Fruit fly (Drosophila melanogaster) whole organism, embryonic: ENCODE results near the gene Cln7.

Experiments used
- Ada2b ChIP-seq: fragments of 200-800 bp; sonication (Bioruptor generic); IDR thresholded peaks from 2 replicates; pipeline ENCODE4 v1.3.6; 2022; ENCODE audit warnings: missing biosample characterization, missing genetic modification characterization
- CG10431 ChIP-seq: fragments of 200-800 bp; sonication (Bioruptor generic); optimal IDR thresholded peaks from 3 replicates; lab custom pipeline; 2018; ENCODE audit warnings: missing biosample characterization, mild to moderate bottlenecking, missing genetic modification characterization
- CG10543 ChIP-seq: fragments of 200-800 bp; sonication (Bioruptor generic); optimal IDR thresholded peaks from 3 replicates; lab custom pipeline; 2017; ENCODE audit warnings: missing biosample characterization, mild to moderate bottlenecking, missing genetic modification characterization, moderate library complexity
- CG12071 ChIP-seq: fragments of 200-800 bp; sonication (Bioruptor generic); optimal IDR thresholded peaks from 3 replicates; lab custom pipeline; 2018; ENCODE audit warnings: missing biosample characterization, mild to moderate bottlenecking, missing genetic modification characterization
- CG12155 ChIP-seq: fragments of 200-800 bp; sonication (Bioruptor generic); optimal IDR thresholded peaks from 3 replicates; lab custom pipeline; 2016; ENCODE audit warnings: missing biosample characterization, missing genetic modification characterization
- CG12236 ChIP-seq: fragments of 200-800 bp; sonication (Bioruptor generic); optimal IDR thresholded peaks from 2 replicates; lab custom pipeline; 2016; ENCODE audit warnings: missing biosample characterization, missing genetic modification characterization
- CG13296 ChIP-seq: fragments of 200-800 bp; sonication (Bioruptor generic); optimal IDR thresholded peaks from 3 replicates; lab custom pipeline; 2018; ENCODE audit warnings: missing biosample characterization, mild to moderate bottlenecking, missing genetic modification characterization
- CG13424 ChIP-seq: fragments of 200-800 bp; sonication (Bioruptor generic); optimal IDR thresholded peaks from 2 replicates; lab custom pipeline; 2019; ENCODE audit warnings: missing biosample characterization, mild to moderate bottlenecking, missing genetic modification characterization, moderate library complexity
- CG14014 ChIP-seq: fragments of 200-800 bp; sonication (Bioruptor generic); IDR thresholded peaks from 2 replicates; pipeline ENCODE4 v1.3.6; 2022; ENCODE audit warnings: missing biosample characterization, missing genetic modification characterization
- CG15011 ChIP-seq: fragments of 200-800 bp; sonication (Bioruptor generic); optimal IDR thresholded peaks from 3 replicates; lab custom pipeline; 2018; ENCODE audit warnings: missing biosample characterization, mild to moderate bottlenecking, missing genetic modification characterization
- CG16779 ChIP-seq: fragments of 200-800 bp; sonication (Bioruptor generic); IDR thresholded peaks from 2 replicates; pipeline ENCODE4 v1.3.6; 2022; ENCODE audit warnings: missing biosample characterization, missing genetic modification characterization
- CG18764 ChIP-seq: fragments of 200-800 bp; sonication (Bioruptor generic); optimal IDR thresholded peaks from 3 replicates; lab custom pipeline; 2016; ENCODE audit warnings: missing biosample characterization, missing genetic modification characterization
- CG2199 ChIP-seq: fragments of 200-800 bp; sonication (Bioruptor generic); IDR thresholded peaks from 3 replicates; pipeline ENCODE4 v1.3.6; 2022; ENCODE audit warnings: missing biosample characterization, missing genetic modification characterization
- CG32767 ChIP-seq: fragments of 200-800 bp; sonication (Bioruptor generic); IDR thresholded peaks from 2 replicates; pipeline ENCODE4 v1.3.6; 2022; ENCODE audit warnings: missing biosample characterization, missing genetic modification characterization
- CG34376 ChIP-seq: fragments of 200-800 bp; sonication (Bioruptor generic); optimal IDR thresholded peaks from 2 replicates; lab custom pipeline; 2018; ENCODE audit warnings: missing biosample characterization, mild to moderate bottlenecking, missing genetic modification characterization
- CG5953 ChIP-seq: fragments of 200-800 bp; sonication (Bioruptor generic); IDR thresholded peaks from 2 replicates; pipeline ENCODE4 v1.3.6; 2022; ENCODE audit warnings: missing biosample characterization, missing genetic modification characterization
- CG7372 ChIP-seq: fragments of 200-800 bp; sonication (Bioruptor generic); IDR thresholded peaks from 2 replicates; pipeline ENCODE4 v1.3.6; 2022; ENCODE audit warnings: missing biosample characterization, missing genetic modification characterization
- CG7839 ChIP-seq: fragments of 200-800 bp; sonication (Bioruptor generic); optimal IDR thresholded peaks from 3 replicates; lab custom pipeline; 2018; ENCODE audit warnings: missing biosample characterization, mild to moderate bottlenecking, missing genetic modification characterization, moderate library complexity
- CG8765 ChIP-seq: fragments of 200-800 bp; sonication (Bioruptor generic); IDR thresholded peaks from 2 replicates; pipeline ENCODE4 v1.3.6; 2022; ENCODE audit warnings: missing biosample characterization, missing genetic modification characterization
- CG8924 ChIP-seq: fragments of 200-800 bp; optimal IDR thresholded peaks from 3 replicates; lab custom pipeline; 2019; ENCODE audit warnings: missing biosample characterization, mild to moderate bottlenecking, missing genetic modification characterization, moderate library complexity
- Deaf1 ChIP-seq: fragments of 200-800 bp; optimal IDR thresholded peaks from 3 replicates; lab custom pipeline; 2019; ENCODE audit warnings: missing biosample characterization, mild to moderate bottlenecking, missing genetic modification characterization, moderate library complexity
- Dfd ChIP-seq, 2 experiments: fragments of >200 bp; optimal IDR thresholded peaks; 2 replicates each; lab custom pipeline; 2017; ENCODE audit warnings: missing biosample characterization in 2 of 2, missing genetic modification characterization in 2 of 2
- Dll ChIP-seq: fragments of 200-800 bp; sonication (Bioruptor generic); IDR thresholded peaks from 4 replicates; pipeline ENCODE4 v1.3.6; 2022; ENCODE audit warnings: missing biosample characterization, missing genetic modification characterization; ENCODE audit not compliant: partially characterized antibody
- Dref ChIP-seq: fragments of 200-800 bp; sonication (Bioruptor generic); IDR thresholded peaks from 2 replicates; pipeline ENCODE4 v1.3.6; 2022; ENCODE audit warnings: missing biosample characterization, missing genetic modification characterization
- E2f2 ChIP-seq: fragments of 200-800 bp; sonication (Bioruptor generic); IDR thresholded peaks from 2 replicates; pipeline ENCODE4 v1.3.6; 2022; ENCODE audit warnings: missing biosample characterization, missing genetic modification characterization
- H2.0 ChIP-seq: fragments of 200-800 bp; sonication (Bioruptor generic); IDR thresholded peaks from 2 replicates; pipeline ENCODE4 v1.3.6; 2022; ENCODE audit warnings: missing biosample characterization, missing genetic modification characterization
- Hand ChIP-seq: fragments of 200-800 bp; sonication (Bioruptor generic); optimal IDR thresholded peaks from 2 replicates; lab custom pipeline; 2017; ENCODE audit warnings: mild to moderate bottlenecking, missing biosample characterization, missing genetic modification reagents, missing genetic modification characterization
- MTF-1 ChIP-seq: fragments of 200-800 bp; sonication (Bioruptor generic); optimal IDR thresholded peaks from 2 replicates; lab custom pipeline; 2018; ENCODE audit warnings: missing biosample characterization, mild to moderate bottlenecking, missing genetic modification characterization, borderline replicate concordance
- Oaz ChIP-seq: fragments of 200-800 bp; sonication (Bioruptor generic); IDR thresholded peaks from 2 replicates; pipeline ENCODE4 v1.3.6; 2022; ENCODE audit warnings: missing biosample characterization, missing genetic modification characterization
- ac ChIP-seq: fragments of 200-800 bp; sonication (Bioruptor generic); optimal IDR thresholded peaks from 3 replicates; lab custom pipeline; 2017; ENCODE audit warnings: missing biosample characterization, mild to moderate bottlenecking, missing genetic modification characterization
- ap ChIP-seq: fragments of 200-800 bp; sonication (Bioruptor generic); IDR thresholded peaks from 2 replicates; pipeline ENCODE4 v1.3.6; 2022; ENCODE audit warnings: missing biosample characterization, missing genetic modification characterization
- bigmax ChIP-seq: fragments of 200-800 bp; sonication (Bioruptor generic); optimal IDR thresholded peaks from 2 replicates; lab custom pipeline; 2018; ENCODE audit warnings: missing biosample characterization, mild to moderate bottlenecking, missing genetic modification characterization
- bsh ChIP-seq, 2 experiments: fragments of 200-800 bp; sonication (Bioruptor generic); optimal IDR thresholded peaks; 2 replicates each; lab custom pipeline; 2017 to 2018; ENCODE audit warnings: mild to moderate bottlenecking in 2 of 2, missing biosample characterization in 2 of 2, missing genetic modification characterization in 2 of 2, moderate library complexity in 1 of 2
- caup ChIP-seq: fragments of 200-800 bp; sonication (Bioruptor generic); optimal IDR thresholded peaks from 3 replicates; lab custom pipeline; 2017; ENCODE audit warnings: missing biosample characterization, mild to moderate bottlenecking, missing genetic modification characterization, moderate library complexity; ENCODE audit not compliant: severe bottlenecking
- grn ChIP-seq: fragments of 200-800 bp; sonication (Bioruptor generic); optimal IDR thresholded peaks from 3 replicates; lab custom pipeline; 2017; ENCODE audit warnings: missing biosample characterization, missing genetic modification characterization
- jumu ChIP-seq: fragments of 200-800 bp; sonication (Bioruptor generic); optimal IDR thresholded peaks from 3 replicates; lab custom pipeline; 2016; ENCODE audit warnings: missing biosample characterization, missing genetic modification characterization
- kah ChIP-seq: fragments of 200-800 bp; sonication (Bioruptor generic); optimal IDR thresholded peaks from 2 replicates; lab custom pipeline; 2018; ENCODE audit warnings: missing biosample characterization, mild to moderate bottlenecking, missing genetic modification characterization
- kay ChIP-seq: fragments of 200-800 bp; sonication (Bioruptor generic); optimal IDR thresholded peaks from 2 replicates; lab custom pipeline; 2016; ENCODE audit warnings: missing biosample characterization, missing genetic modification characterization
- lbe ChIP-seq: fragments of 200-800 bp; sonication (Bioruptor generic); optimal IDR thresholded peaks from 2 replicates; lab custom pipeline; 2016; ENCODE audit warnings: missing biosample characterization, mild to moderate bottlenecking, missing genetic modification characterization
- luna ChIP-seq: fragments of 200-800 bp; sonication (Bioruptor generic); optimal IDR thresholded peaks from 2 replicates; lab custom pipeline; 2016; ENCODE audit warnings: missing biosample characterization, missing genetic modification characterization
- org-1 ChIP-seq: fragments of 200-800 bp; sonication (Bioruptor generic); optimal IDR thresholded peaks from 2 replicates; lab custom pipeline; 2017; ENCODE audit warnings: missing biosample characterization, missing genetic modification characterization
- pan ChIP-seq, 4 experiments: fragments of >200 bp in 3 of 4; fragments of 200-800 bp in 1 of 4; sonication (Bioruptor generic) in 1 of 4; optimal IDR thresholded peaks in 3 of 4; IDR thresholded peaks in 1 of 4; 2 replicates each; pipeline versions ENCODE4 v1.3.6 to Lab custom; 2017 to 2022; ENCODE audit warnings: missing biosample characterization in 2 of 4, missing genetic modification characterization in 2 of 4, mixed read lengths in 1 of 4
- salm ChIP-seq: fragments of 200-800 bp; sonication (Bioruptor generic); optimal IDR thresholded peaks from 2 replicates; lab custom pipeline; 2018; ENCODE audit warnings: missing biosample characterization, mild to moderate bottlenecking, missing genetic modification characterization
- scrt ChIP-seq: fragments of 200-800 bp; sonication (Bioruptor generic); optimal IDR thresholded peaks from 2 replicates; lab custom pipeline; 2018; ENCODE audit warnings: missing biosample characterization, mild to moderate bottlenecking, missing genetic modification characterization, moderate library complexity
- sim ChIP-seq: fragments of 200-800 bp; sonication (Bioruptor generic); IDR thresholded peaks from 2 replicates; pipeline ENCODE4 v1.3.6; 2022; ENCODE audit warnings: missing biosample characterization, missing genetic modification characterization
- so ChIP-seq: fragments of 200-800 bp; sonication (Bioruptor generic); IDR thresholded peaks from 3 replicates; pipeline ENCODE4 v1.3.6; 2022; ENCODE audit warnings: missing biosample characterization, missing genetic modification characterization
- sob ChIP-seq: fragments of 200-800 bp; sonication (Bioruptor generic); IDR thresholded peaks from 2 replicates; pipeline ENCODE4 v1.3.6; 2022; ENCODE audit warnings: missing biosample characterization, missing genetic modification characterization
- sug ChIP-seq: fragments of 200-800 bp; optimal IDR thresholded peaks from 2 replicates; lab custom pipeline; 2019; ENCODE audit warnings: missing biosample characterization, mild to moderate bottlenecking, missing genetic modification characterization, moderate library complexity
- zen ChIP-seq: fragments of 200-800 bp; sonication (Bioruptor generic); optimal IDR thresholded peaks from 3 replicates; lab custom pipeline; 2018; ENCODE audit warnings: missing biosample characterization, mild to moderate bottlenecking, missing genetic modification characterization, moderate library complexity

The Cln7 gene

dm6 chr3L:7344965-7345427, at the start of gene Cln7 (continued):
- TF ChIP-seq Ada2b (no peak), Dfd (GFP tag; optimal IDR thresholded peaks at IDR 0.05; lab: Kevin White, UChicago) (no peak), CG8765 (peak; percentile 71; the same call in 1 of the 2 replicates), so (no peak; the same call in 2 of the 3 replicates), CG18764 (GFP tag; lab: Kevin White, UChicago) (no peak), Dll (GFP tag; lab: Robert Waterston, UW) (0 out of 4 replicates have a peak, but pooled peaks have one; percentile 24), CG15011 (GFP tag; lab: Kevin White, UChicago) (no peak), CG10543 (GFP tag; lab: Kevin White, UChicago) (peak; percentile 56), CG12071 (peak; percentile 70), CG12155 (GFP tag; lab: Kevin White, UChicago) (no peak), sim (GFP tag; lab: Robert Waterston, UW) (peak; percentile 49; the same call in 1 of the 2 replicates), ac (GFP tag; lab: Kevin White, UChicago) (peak; percentile 8), sob (GFP tag; lab: Robert Waterston, UW) (peak; percentile 35; the same call in 1 of the 2 replicates), CG16779 (GFP tag; lab: Robert Waterston, UW) (0 out of 2 replicates have a peak, but pooled peaks have one; percentile 26), lbe (GFP tag; lab: Kevin White, UChicago) (peak; percentile 59), H2.0 (no peak), CG13296 (GFP tag; lab: Kevin White, UChicago) (peak; percentile 66), CG2199 (GFP tag; lab: Robert Waterston, UW) (peak; percentile 84; the same call in 2 of the 3 replicates), luna (no peak), CG14014 (GFP tag; lab: Robert Waterston, UW) (peak; percentile 44; the same call in 1 of the 2 replicates), caup (peak; percentile 48), CG13424 (tag; lab: Kevin White, UChicago) (peak; percentile 20), grn (peak; percentile 80), kay (GFP tag; lab: Kevin White, UChicago) (peak; percentile 8), sug (tag; lab: Kevin White, UChicago) (peak; percentile 52), bigmax (GFP tag; lab: Kevin White, UChicago) (peak; percentile 59), CG34376 (GFP tag; lab: Kevin White, UChicago) (peak; percentile 69), kah (GFP tag; lab: Kevin White, UChicago) (peak; percentile 98), CG7372 (GFP tag; lab: Robert Waterston, UW) (no peak), salm (tag; lab: Kevin White, UChicago) (peak; percentile 7), CG7839 (tag; lab: Kevin White, UChicago) (peak; percentile 25), zen (peak; percentile 16), scrt (peak; percentile 35), Dref (GFP tag; lab: Robert Waterston, UW) (peak; percentile 19; the same call in 1 of the 2 replicates), Deaf1 (tag; lab: Kevin White, UChicago) (peak; percentile 86), Oaz (GFP tag; lab: Robert Waterston, UW) (no peak), jumu (GFP tag; lab: Kevin White, UChicago) (peak; percentile 14), bsh (GFP tag; optimal IDR thresholded peaks at IDR 0.05; lab: Kevin White, UChicago) (peak; percentile 32 to 33), E2f2 (GFP tag; lab: Robert Waterston, UW) (peak; percentile 42; the same call in 1 of the 2 replicates), CG12236 (no peak), org-1 (GFP tag; lab: Kevin White, UChicago) (no peak), CG8924 (tag; lab: Kevin White, UChicago) (peak; percentile 63), ap (peak; percentile 49; the same call in 1 of the 2 replicates), MTF-1 (GFP tag; lab: Kevin White, UChicago) (peak; percentile 64), pan (optimal IDR thresholded peaks at IDR 0.05; lab: Kevin White, UChicago) (no peak), pan (GFP tag; optimal IDR thresholded peaks at IDR 0.05 in 1 of 2, IDR thresholded peaks at IDR 0.05 in 1 of 2) (peak in 1 of 2 experiments; percentile 17), CG10431 (GFP tag; lab: Kevin White, UChicago) (peak; percentile 21), CG32767 (GFP tag; lab: Robert Waterston, UW) (peak; percentile 74; the same call in 1 of the 2 replicates), Hand (GFP tag; lab: Kevin White, UChicago) (peak; percentile 62), CG5953 (GFP tag; lab: Robert Waterston, UW) (no peak)
